Worm (Caenorhabditis elegans): Measurements from ENCODE around the gene mbk-2.

mbk-2 gene

ce11 chrIV:13080185-13080584 is 71.2 kb downstream of the mbk-2 start:
- no peak for TF ChIP-seq cnd-1 (tag; optimal IDR thresholded peaks at IDR 0.05)
- no peak for TF ChIP-seq nhr-28 (tag; optimal IDR thresholded peaks at IDR 0.05)
- no peak for TF ChIP-seq lin-13 (tag; optimal IDR thresholded peaks at IDR 0.05)
- TF ChIP-seq ztf-11 (tag; optimal IDR thresholded peaks at IDR 0.05): no peak
- no peak for TF ChIP-seq ceh-43 (GFP tag; optimal IDR thresholded peaks at IDR 0.05)
- TF ChIP-seq sem-2 (GFP tag; optimal IDR thresholded peaks at IDR 0.05): no peak
- TF ChIP-seq lsy-2 (tag; optimal IDR thresholded peaks at IDR 0.05): no peak
- no peak for TF ChIP-seq mls-2 (tag; optimal IDR thresholded peaks at IDR 0.05)
- no peak for TF ChIP-seq unc-120 (tag; optimal IDR thresholded peaks at IDR 0.05; ENCODE audit: poor library complexity, severe bottlenecking)
- no peak for TF ChIP-seq ceh-39 (tag; optimal IDR thresholded peaks at IDR 0.05)
- no peak for TF ChIP-seq mep-1 (tag; optimal IDR thresholded peaks at IDR 0.05)
- no peak for TF ChIP-seq blmp-1 (tag; optimal IDR thresholded peaks at IDR 0.05)
- TF ChIP-seq nhr-2 (tag; optimal IDR thresholded peaks at IDR 0.05): no peak

ce11 chrIV:13080861-13081260 is 71.9 kb downstream of the mbk-2 start:
- TF ChIP-seq ham-2 (GFP tag; optimal IDR thresholded peaks at IDR 0.05): no peak
- no peak for TF ChIP-seq drap-1 (GFP tag; optimal IDR thresholded peaks at IDR 0.05)
- TF ChIP-seq unc-62 (GFP tag; optimal IDR thresholded peaks at IDR 0.05): no peak
- TF ChIP-seq blmp-1 (tag; optimal IDR thresholded peaks at IDR 0.05): no peak
- no peak for TF ChIP-seq nhr-12 (tag; optimal IDR thresholded peaks at IDR 0.05)
- TF ChIP-seq sem-2 (GFP tag; optimal IDR thresholded peaks at IDR 0.05): no peak
- no peak for TF ChIP-seq unc-120 (tag; optimal IDR thresholded peaks at IDR 0.05; ENCODE audit: poor library complexity, severe bottlenecking)

ce11 chrIV:13082106-13082505 is 73.1 kb downstream of the mbk-2 start:
- TF ChIP-seq ces-1 (GFP tag; optimal IDR thresholded peaks at IDR 0.05): no peak
- TF ChIP-seq snpc-4 (tag; optimal IDR thresholded peaks at IDR 0.05): no peak
- TF ChIP-seq unc-39 (tag; optimal IDR thresholded peaks at IDR 0.05): no peak
- no peak for TF ChIP-seq ceh-83 (GFP tag; optimal IDR thresholded peaks at IDR 0.05)
- no peak for TF ChIP-seq elt-3 (tag; optimal IDR thresholded peaks at IDR 0.05)
- no peak for TF ChIP-seq mep-1 (tag; optimal IDR thresholded peaks at IDR 0.05)
- no peak for TF ChIP-seq ztf-11 (tag; optimal IDR thresholded peaks at IDR 0.05)
- no peak for TF ChIP-seq hlh-1 (tag; optimal IDR thresholded peaks at IDR 0.05)
- TF ChIP-seq nhr-12 (tag; optimal IDR thresholded peaks at IDR 0.05): no peak
- TF ChIP-seq elt-1 (tag; optimal IDR thresholded peaks at IDR 0.05; ENCODE audit: borderline replicate concordance, insufficient read depth): no peak
- no peak for TF ChIP-seq lin-13 (tag; optimal IDR thresholded peaks at IDR 0.05)
- TF ChIP-seq blmp-1 (tag; optimal IDR thresholded peaks at IDR 0.05): no peak
- TF ChIP-seq sem-2 (GFP tag; optimal IDR thresholded peaks at IDR 0.05): no peak
- TF ChIP-seq pha-4 (tag; optimal IDR thresholded peaks at IDR 0.05): no peak
- TF ChIP-seq mls-2 (tag; optimal IDR thresholded peaks at IDR 0.05): no peak
- TF ChIP-seq unc-120 (tag; optimal IDR thresholded peaks at IDR 0.05; ENCODE audit: poor library complexity, severe bottlenecking): no peak
- TF ChIP-seq nhr-2 (tag; optimal IDR thresholded peaks at IDR 0.05): no peak
- TF ChIP-seq lin-32 (GFP tag; optimal IDR thresholded peaks at IDR 0.05): no peak

ce11 chrIV:13082836-13083763 is 74.1 kb downstream of the mbk-2 start:
- TF ChIP-seq unc-39 (tag; optimal IDR thresholded peaks at IDR 0.05) (no peak), unc-62 (GFP tag; optimal IDR thresholded peaks at IDR 0.05) (no peak), pha-4 (tag; optimal IDR thresholded peaks at IDR 0.05) (no peak), M03D4.4 (tag; optimal IDR thresholded peaks at IDR 0.05) (no peak), lin-13 (tag; optimal IDR thresholded peaks at IDR 0.05) (no peak)
